Worm (Caenorhabditis elegans): Measurements from ENCODE around the gene F22F7.4.

Gene F22F7.4

DNA sequence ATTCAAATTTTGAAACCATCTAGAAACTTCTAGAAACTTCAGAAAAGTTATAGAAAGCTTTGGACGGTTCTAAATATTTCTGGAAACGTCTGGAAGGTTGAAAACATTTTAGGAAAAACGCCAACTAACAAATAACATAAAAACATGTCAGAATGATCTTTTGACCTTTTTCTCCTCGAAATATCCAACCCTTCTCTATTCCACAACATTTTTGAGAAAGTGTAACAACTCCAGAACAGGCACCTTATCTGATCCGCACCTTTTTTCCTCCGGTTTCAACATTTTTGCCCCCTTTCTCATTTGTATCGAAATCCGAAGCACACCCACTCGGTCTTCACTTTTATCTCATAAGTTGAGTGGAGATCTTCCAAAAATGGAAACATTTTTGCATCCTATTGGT is 4.5 kb upstream of the F22F7.4 start, which contains the start of gene F22F7.3:
TSS of gene F22F7.3 (plus strand) at position 301 of the 400 bp plus-strand sequence.
- TF ChIP-seq tbx-37 (GFP tag; conservative IDR thresholded peaks at IDR 0.05) (no peak), scrt-1 (GFP tag; IDR thresholded peaks at IDR 0.05) (no peak), ceh-36 (tag; optimal IDR thresholded peaks at IDR 0.05) (no peak), ceh-13 (GFP tag; optimal IDR thresholded peaks at IDR 0.05) (no peak), sea-1 (GFP tag; conservative IDR thresholded peaks at IDR 0.05) (no peak), ama-1 (optimal IDR thresholded peaks at IDR 0.05) (no peak), F13C5.2 (tag; optimal IDR thresholded peaks at IDR 0.05) (no peak), pes-1 (GFP tag; IDR thresholded peaks at IDR 0.05) (no peak), tbx-11 (GFP tag; IDR thresholded peaks at IDR 0.05) (no peak), hmbx-1 (tag; optimal IDR thresholded peaks at IDR 0.05) (no peak), ets-7 (tag; optimal IDR thresholded peaks at IDR 0.05) (no peak), B0310.2 (tag; optimal IDR thresholded peaks at IDR 0.05) (no peak)

DNA sequence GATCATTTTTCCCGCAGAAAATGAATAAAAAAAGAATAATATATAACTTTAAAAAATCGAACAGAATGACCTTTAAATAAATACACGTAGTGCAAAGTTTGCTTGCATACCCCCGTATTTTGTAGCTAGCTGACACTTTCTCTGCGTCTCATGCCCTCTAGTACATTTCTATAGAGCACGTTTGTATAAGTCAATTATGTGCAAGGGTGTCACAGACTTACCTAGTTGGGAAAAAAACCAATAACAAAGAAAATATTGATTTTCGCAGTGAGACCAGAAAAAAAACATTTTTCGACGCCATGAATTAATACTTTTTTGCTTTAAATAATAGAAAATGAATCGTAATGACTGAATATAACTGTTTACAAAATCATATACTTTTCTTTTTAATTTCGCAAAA is 3.4 kb upstream of the F22F7.4 start, which contains the start of gene ckb-4:
TSS of gene ckb-4 (minus strand) at position 140 of the 400 bp plus-strand sequence.
- TF ChIP-seq hnd-1 (tag; optimal IDR thresholded peaks at IDR 0.05) (no peak), ceh-13 (GFP tag; optimal IDR thresholded peaks at IDR 0.05) (no peak), scrt-1 (GFP tag; IDR thresholded peaks at IDR 0.05) (no peak), ama-1 (optimal IDR thresholded peaks at IDR 0.05) (no peak), hmg-4 (GFP tag; optimal IDR thresholded peaks at IDR 0.05) (no peak), hmbx-1 (tag; optimal IDR thresholded peaks at IDR 0.05) (no peak)

DNA sequence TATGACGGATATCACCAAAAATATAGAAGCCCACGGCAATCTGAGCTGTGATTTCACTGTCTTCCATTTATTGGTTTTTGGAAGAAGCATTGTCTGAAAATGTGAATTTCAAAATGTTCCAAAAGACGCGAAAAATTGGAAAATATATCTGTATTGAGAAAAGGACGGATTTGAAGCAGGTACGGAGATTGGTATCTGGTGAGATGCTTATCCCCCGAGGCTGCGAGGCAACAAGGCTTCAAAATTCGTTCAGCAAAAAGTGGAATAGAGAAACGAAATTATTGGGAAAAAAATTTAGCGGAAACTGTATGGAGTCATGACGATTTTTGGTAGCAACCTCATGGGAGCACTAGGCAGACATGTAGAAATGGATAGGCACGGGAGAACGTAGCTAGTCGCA is 2.8 kb downstream of the F22F7.4 start, which contains the start of gene F36F12.1:
TSS of gene F36F12.1 (minus strand) at position 101 of the 400 bp plus-strand sequence.
- TF ChIP-seq B0310.2 (tag; optimal IDR thresholded peaks at IDR 0.05) (no peak), hmg-4 (GFP tag; optimal IDR thresholded peaks at IDR 0.05) (no peak), ets-7 (tag; optimal IDR thresholded peaks at IDR 0.05) (no peak), ceh-13 (GFP tag; optimal IDR thresholded peaks at IDR 0.05) (no peak), pes-1 (GFP tag; IDR thresholded peaks at IDR 0.05) (no peak), ceh-36 (tag; optimal IDR thresholded peaks at IDR 0.05) (no peak), ama-1 (optimal IDR thresholded peaks at IDR 0.05) (no peak), tbx-37 (GFP tag; conservative IDR thresholded peaks at IDR 0.05) (no peak), aly-1 (tag; optimal IDR thresholded peaks at IDR 0.05) (no peak), F13C5.2 (tag; optimal IDR thresholded peaks at IDR 0.05) (no peak), hnd-1 (tag; optimal IDR thresholded peaks at IDR 0.05) (no peak), scrt-1 (GFP tag; IDR thresholded peaks at IDR 0.05) (no peak), flt-1 (GFP tag; IDR thresholded peaks at IDR 0.05) (no peak), tbx-11 (GFP tag; IDR thresholded peaks at IDR 0.05) (no peak), hmbx-1 (tag; optimal IDR thresholded peaks at IDR 0.05) (no peak), tra-4 (tag; optimal IDR thresholded peaks at IDR 0.05) (no peak), sea-1 (GFP tag; conservative IDR thresholded peaks at IDR 0.05) (no peak)

DNA sequence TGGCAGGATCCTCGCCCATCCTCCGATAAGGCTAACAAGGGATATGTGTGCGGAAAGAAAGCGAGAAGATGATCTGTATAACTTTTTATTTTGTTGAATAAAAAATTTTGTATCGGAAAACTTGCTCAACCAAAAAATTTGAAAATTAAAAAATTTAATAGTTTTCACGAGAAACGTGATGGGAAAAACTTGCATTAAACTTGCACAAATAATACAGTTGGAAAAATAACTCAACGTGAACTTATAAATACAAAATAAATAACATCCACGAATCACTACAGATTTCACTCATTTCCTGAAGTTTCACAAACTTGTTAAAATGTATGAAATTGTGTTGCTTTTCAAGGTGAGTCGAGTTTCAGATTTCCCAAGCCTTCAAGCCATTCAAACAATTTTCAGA is 6.8 kb downstream of the F22F7.4 start, which contains the start of gene F36F12.7:
TSS of gene F36F12.7 (plus strand) at position 301 of the 400 bp plus-strand sequence.
- TF ChIP-seq tbx-11 (GFP tag; IDR thresholded peaks at IDR 0.05) (no peak), pes-1 (GFP tag; IDR thresholded peaks at IDR 0.05) (no peak), ceh-13 (GFP tag; optimal IDR thresholded peaks at IDR 0.05) (no peak), B0310.2 (tag; optimal IDR thresholded peaks at IDR 0.05) (no peak), ets-7 (tag; optimal IDR thresholded peaks at IDR 0.05) (no peak), hnd-1 (tag; optimal IDR thresholded peaks at IDR 0.05) (no peak), tbx-37 (GFP tag; conservative IDR thresholded peaks at IDR 0.05) (no peak), sea-1 (GFP tag; conservative IDR thresholded peaks at IDR 0.05) (no peak)

DNA sequence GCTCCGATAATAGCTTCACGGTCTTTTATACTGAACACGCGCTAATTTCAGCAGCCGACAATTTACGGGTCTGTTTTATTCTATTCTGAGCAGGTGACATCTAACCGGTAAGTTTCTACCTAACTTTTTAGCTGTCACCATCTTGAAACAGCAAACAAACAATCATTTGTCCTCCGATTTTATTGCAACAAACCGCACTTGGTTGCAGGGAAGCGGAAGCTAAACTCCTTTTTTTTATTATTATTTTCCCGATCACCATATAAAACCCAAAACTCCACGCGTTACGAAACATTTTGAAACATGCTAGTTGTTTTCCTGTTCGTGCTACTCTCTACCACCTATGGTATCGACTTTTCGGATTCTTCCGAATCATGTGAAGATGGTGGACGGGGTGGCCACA is 8.2 kb downstream of the F22F7.4 start, which contains the start of gene clec-208:
TSS of gene clec-208 (plus strand) at position 301 of the 400 bp plus-strand sequence.
- TF ChIP-seq ceh-13 (GFP tag; optimal IDR thresholded peaks at IDR 0.05): no peak
- TF ChIP-seq ets-7 (tag; optimal IDR thresholded peaks at IDR 0.05): no peak
- TF ChIP-seq scrt-1 (GFP tag; IDR thresholded peaks at IDR 0.05): no peak
- TF ChIP-seq tbx-37 (GFP tag; conservative IDR thresholded peaks at IDR 0.05): no peak
- TF ChIP-seq hnd-1 (tag; optimal IDR thresholded peaks at IDR 0.05): no peak
- TF ChIP-seq tbx-11 (GFP tag; IDR thresholded peaks at IDR 0.05): no peak
- no peak for TF ChIP-seq sea-1 (GFP tag; conservative IDR thresholded peaks at IDR 0.05)
- no peak for TF ChIP-seq ceh-36 (tag; optimal IDR thresholded peaks at IDR 0.05)
- TF ChIP-seq tra-4 (tag; optimal IDR thresholded peaks at IDR 0.05): no peak
- TF ChIP-seq hmbx-1 (tag; optimal IDR thresholded peaks at IDR 0.05): no peak

DNA sequence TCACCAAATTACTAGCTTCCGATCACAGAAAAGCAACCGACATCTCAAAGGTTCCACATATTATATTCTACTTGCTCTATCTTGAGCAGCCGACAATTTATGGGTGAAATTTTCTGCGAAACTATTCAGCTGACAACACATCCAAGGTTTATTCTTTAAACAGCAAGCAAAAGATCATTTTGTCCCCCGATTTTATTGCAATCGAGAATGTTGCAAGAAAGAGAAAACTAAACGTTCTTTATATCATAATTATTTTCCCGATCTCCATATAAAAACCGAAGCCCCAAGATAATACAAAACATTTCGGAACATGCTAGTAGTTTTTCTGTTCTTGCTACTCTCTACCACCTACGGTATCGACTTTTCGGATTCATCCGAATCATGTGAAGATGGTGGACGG is 10.1 kb downstream of the F22F7.4 start, which contains the start of gene clec-207:
TSS of gene clec-207 (plus strand) at position 301 of the 400 bp plus-strand sequence.
- TF ChIP-seq aly-1 (tag; optimal IDR thresholded peaks at IDR 0.05) (no peak), ets-7 (tag; optimal IDR thresholded peaks at IDR 0.05) (no peak), tbx-37 (GFP tag; conservative IDR thresholded peaks at IDR 0.05) (no peak), tbx-11 (GFP tag; IDR thresholded peaks at IDR 0.05) (no peak), hmbx-1 (tag; optimal IDR thresholded peaks at IDR 0.05) (no peak), flt-1 (GFP tag; IDR thresholded peaks at IDR 0.05) (no peak), scrt-1 (GFP tag; IDR thresholded peaks at IDR 0.05) (no peak), tra-4 (tag; optimal IDR thresholded peaks at IDR 0.05) (no peak), ceh-36 (tag; optimal IDR thresholded peaks at IDR 0.05) (no peak)

DNA sequence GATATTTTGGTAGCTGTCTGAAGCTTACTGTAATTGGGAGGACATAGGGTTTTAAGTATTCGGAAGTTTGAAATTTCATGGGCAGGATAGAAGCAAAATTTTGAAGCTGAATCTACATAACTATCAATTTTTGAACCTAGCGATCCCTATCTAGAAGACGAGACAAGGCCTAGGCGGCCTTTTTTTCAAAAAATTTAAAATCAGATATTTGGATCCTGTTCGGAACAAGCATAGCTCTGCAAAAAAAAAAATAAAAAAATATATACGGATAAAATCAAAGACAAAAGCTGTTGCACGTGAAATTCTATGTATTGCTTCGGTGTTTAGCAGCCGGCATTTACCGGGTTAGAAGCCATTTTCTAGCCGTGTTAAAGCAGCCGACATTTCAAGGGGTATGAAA is 10.7 kb downstream of the F22F7.4 start, which contains the start of gene F36F12.2:
TSS of gene F36F12.2 (minus strand) at position 101 of the 400 bp plus-strand sequence.
- no peak for TF ChIP-seq hmg-4 (GFP tag; optimal IDR thresholded peaks at IDR 0.05)
- no peak for TF ChIP-seq aly-1 (tag; optimal IDR thresholded peaks at IDR 0.05)
- TF ChIP-seq hmbx-1 (tag; optimal IDR thresholded peaks at IDR 0.05): no peak
- no peak for TF ChIP-seq ets-7 (tag; optimal IDR thresholded peaks at IDR 0.05)
- no peak for TF ChIP-seq sea-1 (GFP tag; conservative IDR thresholded peaks at IDR 0.05)
- no peak for TF ChIP-seq tra-4 (tag; optimal IDR thresholded peaks at IDR 0.05)
- no peak for TF ChIP-seq ceh-36 (tag; optimal IDR thresholded peaks at IDR 0.05)
- TF ChIP-seq tbx-11 (GFP tag; IDR thresholded peaks at IDR 0.05): no peak
- TF ChIP-seq hnd-1 (tag; optimal IDR thresholded peaks at IDR 0.05): no peak
- no peak for TF ChIP-seq pes-1 (GFP tag; IDR thresholded peaks at IDR 0.05)
- no peak for TF ChIP-seq ama-1 (optimal IDR thresholded peaks at IDR 0.05)
- no peak for TF ChIP-seq scrt-1 (GFP tag; IDR thresholded peaks at IDR 0.05)
- TF ChIP-seq B0310.2 (tag; optimal IDR thresholded peaks at IDR 0.05): no peak
- TF ChIP-seq flt-1 (GFP tag; IDR thresholded peaks at IDR 0.05): no peak

Measured in whole organism, early embryonic.